Fruit fly (Drosophila melanogaster): ENCODE results near the gene AdoR.

The AdoR gene

dm6 chr3R:30195606-30196049, 46.2 kb upstream of the AdoR start (continued):
- TF ChIP-seq Hsf (GFP tag; optimal IDR thresholded peaks at IDR 0.05): peak; percentile 46
- TF ChIP-seq BtbVII (GFP tag; optimal IDR thresholded peaks at IDR 0.05): no peak
- TF ChIP-seq bigmax (GFP tag; optimal IDR thresholded peaks at IDR 0.05): peak; percentile 83
- TF ChIP-seq CG10321 (GFP tag; IDR thresholded peaks at IDR 0.05): no peak
- peak; percentile 58 for TF ChIP-seq CG31365 (tag; optimal IDR thresholded peaks at IDR 0.05)
- TF ChIP-seq Med (GFP tag): peak; percentile 86
- no peak for TF ChIP-seq CG2129 (GFP tag; IDR thresholded peaks at IDR 0.05; ENCODE audit: partially characterized antibody)
- 0 out of 2 replicates have a peak, but pooled peaks have one; percentile 5 for TF ChIP-seq Awh (GFP tag; IDR thresholded peaks at IDR 0.05)
- TF ChIP-seq ase (GFP tag; IDR thresholded peaks at IDR 0.05): peak; percentile 43; the same call in 1 of the 3 replicates
- TF ChIP-seq CG6272 (GFP tag; IDR thresholded peaks at IDR 0.05): 0 out of 2 replicates have a peak, but pooled peaks have one; percentile 16
- no peak for TF ChIP-seq CG3995 (GFP tag; optimal IDR thresholded peaks at IDR 0.05)
- no peak for TF ChIP-seq hth (optimal IDR thresholded peaks at IDR 0.05)
- no peak for TF ChIP-seq prd (optimal IDR thresholded peaks at IDR 0.05)
- peak; percentile 69 for TF ChIP-seq prd (GFP tag; IDR thresholded peaks at IDR 0.05)
- TF ChIP-seq Bteb2 (GFP tag; optimal IDR thresholded peaks at IDR 0.05): peak; percentile 50
- TF ChIP-seq NK7.1 (GFP tag; optimal IDR thresholded peaks at IDR 0.05): no peak
- no peak for TF ChIP-seq cad (GFP tag; optimal IDR thresholded peaks at IDR 0.05)
- TF ChIP-seq sd (tag; optimal IDR thresholded peaks at IDR 0.05): peak; percentile 5
- TF ChIP-seq Mes4 (GFP tag; optimal IDR thresholded peaks at IDR 0.05): no peak
- TF ChIP-seq ro (GFP tag; IDR thresholded peaks at IDR 0.05): no peak
- 0 out of 2 replicates have a peak, but pooled peaks have one; percentile 16 for TF ChIP-seq Rx (GFP tag; IDR thresholded peaks at IDR 0.05)
- no peak for TF ChIP-seq CG2202 (tag; optimal IDR thresholded peaks at IDR 0.05)
- no peak for TF ChIP-seq grn (GFP tag; optimal IDR thresholded peaks at IDR 0.05)
- TF ChIP-seq CG4820 (GFP tag; optimal IDR thresholded peaks at IDR 0.05): no peak
- TF ChIP-seq cato (GFP tag; optimal IDR thresholded peaks at IDR 0.05; ENCODE audit: borderline replicate concordance): no peak
- TF ChIP-seq CG17568 (GFP tag; optimal IDR thresholded peaks at IDR 0.05): no peak
- no peak for TF ChIP-seq CG6813 (GFP tag; optimal IDR thresholded peaks at IDR 0.05)
- TF ChIP-seq scrt (GFP tag; optimal IDR thresholded peaks at IDR 0.05): peak; percentile 36
- no peak for TF ChIP-seq twi (tag; optimal IDR thresholded peaks at IDR 0.05)
- peak; percentile 25 for TF ChIP-seq CG2712 (tag; optimal IDR thresholded peaks at IDR 0.05)
- no peak for TF ChIP-seq HLHmδ (GFP tag; optimal IDR thresholded peaks at IDR 0.05)
- no peak for TF ChIP-seq CG30431 (GFP tag; optimal IDR thresholded peaks at IDR 0.05)
- no peak for TF ChIP-seq ash1 (GFP tag; optimal IDR thresholded peaks at IDR 0.05)
- no peak for TF ChIP-seq ssp (GFP tag; IDR thresholded peaks at IDR 0.05)
- no peak for TF ChIP-seq CG12104 (GFP tag; optimal IDR thresholded peaks at IDR 0.05)
- no peak for TF ChIP-seq fru (optimal IDR thresholded peaks at IDR 0.05)
- peak; percentile 14 for TF ChIP-seq HHEX (GFP tag; optimal IDR thresholded peaks at IDR 0.05)
- TF ChIP-seq Bdp1 (GFP tag; optimal IDR thresholded peaks at IDR 0.05): no peak
- peak; percentile 42 for TF ChIP-seq Myb (GFP tag; optimal IDR thresholded peaks at IDR 0.05)
- TF ChIP-seq insv (GFP tag; optimal IDR thresholded peaks at IDR 0.05): no peak
- TF ChIP-seq H2.0 (GFP tag; IDR thresholded peaks at IDR 0.05): peak; percentile 41; the same call in 1 of the 2 replicates
- peak; percentile 32 for TF ChIP-seq CoRest (tag; optimal IDR thresholded peaks at IDR 0.05)
- TF ChIP-seq tin (GFP tag; optimal IDR thresholded peaks at IDR 0.05): peak; percentile 42
- peak; percentile 17 for TF ChIP-seq CG12219 (GFP tag; optimal IDR thresholded peaks at IDR 0.05)
- peak; percentile 59; the same call in 2 of the 4 replicates for TF ChIP-seq Gug (GFP tag; IDR thresholded peaks at IDR 0.05)
- no peak for TF ChIP-seq stwl (tag; optimal IDR thresholded peaks at IDR 0.05)
- TF ChIP-seq NFAT (GFP tag; IDR thresholded peaks at IDR 0.05): peak; percentile 74
- 0 out of 2 replicates have a peak, but pooled peaks have one; percentile 17 for TF ChIP-seq peb (GFP tag; IDR thresholded peaks at IDR 0.05)
- TF ChIP-seq hb (GFP tag; IDR thresholded peaks at IDR 0.05; ENCODE audit: partially characterized antibody): no peak
- TF ChIP-seq CG10147 (GFP tag; optimal IDR thresholded peaks at IDR 0.05): peak; percentile 41
- TF ChIP-seq chn (GFP tag; optimal IDR thresholded peaks at IDR 0.05): no peak
- TF ChIP-seq CG8089 (GFP tag; optimal IDR thresholded peaks at IDR 0.05): no peak

Measured in whole organism, embryonic.